Fruit fly (Drosophila melanogaster) whole organism, embryonic: ENCODE results near the gene vvl.
A peak's percentile ranks its signal among the peaks of the same experiment; 100 is the strongest.

Experiments
- BEAF-32 ChIP-seq: fragments of 200-800 bp; sonication (Bioruptor generic); optimal IDR thresholded peaks from 3 replicates; lab custom pipeline; 2017; ENCODE audit warnings: missing biosample characterization, missing genetic modification characterization, mild to moderate bottlenecking, moderate library complexity, missing genetic modification reagents
- CG11504 ChIP-seq: fragments of 200-800 bp; sonication (Bioruptor generic); optimal IDR thresholded peaks from 3 replicates; lab custom pipeline; 2019; ENCODE audit warnings: missing biosample characterization, mild to moderate bottlenecking, missing genetic modification characterization, moderate library complexity
- CG14860 ChIP-seq: fragments of 200-800 bp; sonication (Bioruptor generic); IDR thresholded peaks from 3 replicates; pipeline ENCODE4 v1.3.6; 2022; ENCODE audit warnings: missing biosample characterization, missing genetic modification characterization; ENCODE audit not compliant: partially characterized antibody
- CG15514 ChIP-seq: fragments of 200-800 bp; sonication (Bioruptor generic); optimal IDR thresholded peaks from 3 replicates; lab custom pipeline; 2017; ENCODE audit warnings: missing biosample characterization, missing genetic modification characterization, mild to moderate bottlenecking, moderate library complexity, missing genetic modification reagents
- CG1647 ChIP-seq: fragments of 200-800 bp; sonication (Bioruptor generic); optimal IDR thresholded peaks from 3 replicates; lab custom pipeline; 2016; ENCODE audit warnings: missing biosample characterization, missing genetic modification characterization
- CG16863 ChIP-seq: fragments of 200-800 bp; sonication (Bioruptor generic); optimal IDR thresholded peaks from 3 replicates; lab custom pipeline; 2016; ENCODE audit warnings: missing biosample characterization, missing genetic modification characterization
- CG1832 ChIP-seq: fragments of 200-800 bp; sonication (Bioruptor generic); optimal IDR thresholded peaks from 2 replicates; lab custom pipeline; 2017; ENCODE audit warnings: missing biosample characterization, mild to moderate bottlenecking, missing genetic modification characterization, inconsistent platforms
- CG2199 ChIP-seq: fragments of 200-800 bp; sonication (Bioruptor generic); IDR thresholded peaks from 3 replicates; pipeline ENCODE4 v1.3.6; 2022; ENCODE audit warnings: missing biosample characterization, missing genetic modification characterization
- CG30403 ChIP-seq: fragments of 200-800 bp; sonication (Bioruptor generic); optimal IDR thresholded peaks from 3 replicates; lab custom pipeline; 2016; ENCODE audit warnings: missing biosample characterization, missing genetic modification characterization
- CG6272 ChIP-seq: fragments of 200-800 bp; sonication (Bioruptor generic); IDR thresholded peaks from 2 replicates; pipeline ENCODE4 v1.3.6; 2022; ENCODE audit warnings: missing biosample characterization, missing genetic modification characterization
- CG6765 ChIP-seq: fragments of 200-800 bp; sonication (Bioruptor generic); optimal IDR thresholded peaks from 3 replicates; lab custom pipeline; 2017; ENCODE audit warnings: missing biosample characterization, mild to moderate bottlenecking, missing genetic modification characterization
- CG6813 ChIP-seq: fragments of 200-800 bp; sonication (Bioruptor generic); optimal IDR thresholded peaks from 2 replicates; lab custom pipeline; 2017; ENCODE audit warnings: missing biosample characterization, missing genetic modification characterization, mild to moderate bottlenecking, moderate library complexity, missing genetic modification reagents
- CoRest ChIP-seq: fragments of 200-800 bp; sonication (Bioruptor generic); optimal IDR thresholded peaks from 3 replicates; lab custom pipeline; 2018; ENCODE audit warnings: missing biosample characterization, mild to moderate bottlenecking, missing genetic modification characterization, moderate library complexity
- D ChIP-seq, 2 experiments: fragments of 200-800 bp in 1 of 2; fragments of >200 bp in 1 of 2; sonication (Bioruptor generic) in 1 of 2; optimal IDR thresholded peaks; 2 replicates in 1 of 2; 3 replicates in 1 of 2; lab custom pipeline; 2017; ENCODE audit warnings: mild to moderate bottlenecking in 1 of 2, missing biosample characterization in 1 of 2, missing genetic modification characterization in 1 of 2, missing genetic modification reagents in 1 of 2
- Dip3 ChIP-seq: fragments of 200-800 bp; sonication (Bioruptor generic); optimal IDR thresholded peaks from 3 replicates; lab custom pipeline; 2016; ENCODE audit warnings: missing biosample characterization, missing genetic modification characterization
- Fer3 ChIP-seq: fragments of 200-800 bp; sonication (Bioruptor generic); optimal IDR thresholded peaks from 2 replicates; lab custom pipeline; 2018; ENCODE audit warnings: missing biosample characterization, mild to moderate bottlenecking, missing genetic modification characterization, moderate library complexity
- H15 ChIP-seq: fragments of 200-800 bp; sonication (Bioruptor generic); IDR thresholded peaks from 3 replicates; pipeline ENCODE4 v1.3.6; 2022; ENCODE audit warnings: missing biosample characterization, missing genetic modification characterization
- HHEX ChIP-seq: fragments of 200-800 bp; sonication (Bioruptor generic); optimal IDR thresholded peaks from 3 replicates; lab custom pipeline; 2017; ENCODE audit warnings: missing biosample characterization, mild to moderate bottlenecking, missing genetic modification characterization, missing genetic modification reagents
- Hey ChIP-seq: fragments of 200-800 bp; sonication (Bioruptor generic); optimal IDR thresholded peaks from 3 replicates; lab custom pipeline; 2018; ENCODE audit warnings: missing biosample characterization, mild to moderate bottlenecking, missing genetic modification characterization
- HmgD ChIP-seq: fragments of 200-800 bp; sonication (Bioruptor generic); optimal IDR thresholded peaks from 3 replicates; lab custom pipeline; 2016; ENCODE audit warnings: missing biosample characterization, missing genetic modification characterization
- Hsf ChIP-seq: fragments of 200-800 bp; sonication (Bioruptor generic); optimal IDR thresholded peaks from 3 replicates; lab custom pipeline; 2016; ENCODE audit warnings: missing biosample characterization, missing genetic modification characterization
- Lhr ChIP-seq: fragments of 200-800 bp; sonication (Bioruptor generic); optimal IDR thresholded peaks from 3 replicates; lab custom pipeline; 2017; ENCODE audit warnings: mild to moderate bottlenecking, missing biosample characterization, missing genetic modification reagents, missing genetic modification characterization
- Mad ChIP-seq: fragments of 200-800 bp; sonication (Bioruptor generic); optimal IDR thresholded peaks from 2 replicates; lab custom pipeline; 2016; ENCODE audit warnings: missing biosample characterization, missing genetic modification characterization
- NK7.1 ChIP-seq: fragments of 200-800 bp; sonication (Bioruptor generic); optimal IDR thresholded peaks from 3 replicates; lab custom pipeline; 2016; ENCODE audit warnings: missing biosample characterization, missing genetic modification characterization
- Tbp ChIP-seq: fragments of >200 bp; optimal IDR thresholded peaks from 2 replicates; lab custom pipeline; 2018; ENCODE audit warnings: missing biosample characterization, missing genetic modification characterization
- Usf ChIP-seq: fragments of 200-800 bp; sonication (Bioruptor generic); optimal IDR thresholded peaks from 2 replicates; lab custom pipeline; 2017; ENCODE audit warnings: missing genotype, missing biosample characterization, missing genetic modification characterization
- Xbp1 ChIP-seq: fragments of 200-800 bp; sonication (Bioruptor generic); optimal IDR thresholded peaks from 3 replicates; lab custom pipeline; 2016; ENCODE audit warnings: missing biosample characterization, mild to moderate bottlenecking, missing genetic modification characterization
- YL-1 ChIP-seq: fragments of 200-800 bp; sonication (Bioruptor generic); optimal IDR thresholded peaks from 3 replicates; lab custom pipeline; 2017; ENCODE audit warnings: missing biosample characterization, mild to moderate bottlenecking, missing genetic modification characterization
- ac ChIP-seq: fragments of 200-800 bp; sonication (Bioruptor generic); optimal IDR thresholded peaks from 3 replicates; lab custom pipeline; 2017; ENCODE audit warnings: missing biosample characterization, mild to moderate bottlenecking, missing genetic modification characterization
- amos ChIP-seq: fragments of 200-800 bp; sonication (Bioruptor generic); IDR thresholded peaks from 2 replicates; pipeline ENCODE4 v1.3.6; 2022; ENCODE audit warnings: missing biosample characterization, missing genetic modification characterization; ENCODE audit not compliant: partially characterized antibody
- ci ChIP-seq: fragments of 200-800 bp; sonication (Bioruptor generic); IDR thresholded peaks from 3 replicates; pipeline ENCODE4 v1.3.6; 2022; ENCODE audit warnings: missing biosample characterization, missing genetic modification characterization
- corto ChIP-seq: fragments of 200-800 bp; sonication (Bioruptor generic); optimal IDR thresholded peaks from 2 replicates; lab custom pipeline; 2016; ENCODE audit warnings: missing biosample characterization, mild to moderate bottlenecking, missing genetic modification characterization, moderate library complexity
- eve ChIP-seq, 2 experiments: fragments of >200 bp; optimal IDR thresholded peaks; 2 replicates each; lab custom pipeline; 2017; ENCODE audit warnings: missing biosample characterization in 2 of 2, missing genetic modification characterization in 2 of 2
- fd3F ChIP-seq: fragments of 200-800 bp; sonication (Bioruptor generic); optimal IDR thresholded peaks from 2 replicates; lab custom pipeline; 2018; ENCODE audit warnings: missing biosample characterization, mild to moderate bottlenecking, missing genetic modification characterization, moderate library complexity
- fru ChIP-seq: fragments of >200 bp; optimal IDR thresholded peaks from 2 replicates; lab custom pipeline; 2017
- fu2 ChIP-seq: fragments of 200-800 bp; sonication (Bioruptor generic); optimal IDR thresholded peaks from 2 replicates; lab custom pipeline; 2016; ENCODE audit warnings: missing biosample characterization, missing genetic modification characterization
- gem ChIP-seq: fragments of 200-800 bp; sonication (Bioruptor generic); optimal IDR thresholded peaks from 2 replicates; lab custom pipeline; 2019; ENCODE audit warnings: missing biosample characterization, mild to moderate bottlenecking, missing genetic modification characterization, moderate library complexity
- hbn ChIP-seq: fragments of 200-800 bp; sonication (Bioruptor generic); IDR thresholded peaks from 2 replicates; pipeline ENCODE4 v1.3.6; 2022; ENCODE audit warnings: missing biosample characterization, missing genetic modification characterization; ENCODE audit not compliant: partially characterized antibody
- kah ChIP-seq: fragments of 200-800 bp; sonication (Bioruptor generic); optimal IDR thresholded peaks from 2 replicates; lab custom pipeline; 2018; ENCODE audit warnings: missing biosample characterization, mild to moderate bottlenecking, missing genetic modification characterization
- klu ChIP-seq: fragments of 200-800 bp; sonication (Bioruptor generic); IDR thresholded peaks from 2 replicates; pipeline ENCODE4 v1.3.6; 2022; ENCODE audit warnings: missing biosample characterization, missing genetic modification characterization
- onecut ChIP-seq: fragments of 200-800 bp; sonication (Bioruptor generic); IDR thresholded peaks from 2 replicates; pipeline ENCODE4 v1.3.6; 2022; ENCODE audit warnings: missing biosample characterization, missing genetic modification characterization
- ranshi ChIP-seq: fragments of 200-800 bp; sonication (Bioruptor generic); IDR thresholded peaks from 2 replicates; pipeline ENCODE4 v1.3.6; 2022; ENCODE audit warnings: missing biosample characterization, missing genetic modification characterization
- sens ChIP-seq: fragments of 200-800 bp; sonication (Bioruptor generic); peaks from one replicate; lab custom pipeline; 2016; ENCODE audit warnings: missing biosample characterization, missing genetic modification characterization
- slbo ChIP-seq: fragments of 200-800 bp; sonication (Bioruptor generic); IDR thresholded peaks from 2 replicates; pipeline ENCODE4 v1.3.6; 2022; ENCODE audit warnings: missing biosample characterization, missing genetic modification characterization
- tll ChIP-seq, 2 experiments: fragments of 200-800 bp in 1 of 2; fragments of >200 bp in 1 of 2; sonication (Bioruptor generic) in 1 of 2; optimal IDR thresholded peaks; 2 replicates each; lab custom pipeline; 2017 to 2019; ENCODE audit warnings: missing biosample characterization in 2 of 2, missing genetic modification characterization in 2 of 2, mild to moderate bottlenecking in 1 of 2, moderate library complexity in 1 of 2
- usp ChIP-seq: fragments of >200 bp; optimal IDR thresholded peaks from 2 replicates; lab custom pipeline; 2017; ENCODE audit warnings: missing biosample characterization, missing genetic modification characterization
- wdn ChIP-seq: fragments of 200-800 bp; sonication (Bioruptor generic); IDR thresholded peaks from 2 replicates; pipeline ENCODE4 v1.3.6; 2022; ENCODE audit warnings: missing biosample characterization, missing genetic modification characterization
- wek ChIP-seq: fragments of 200-800 bp; sonication (Bioruptor generic); optimal IDR thresholded peaks from 3 replicates; lab custom pipeline; 2018; ENCODE audit warnings: missing biosample characterization, mild to moderate bottlenecking, missing genetic modification characterization, moderate library complexity
- zf30C ChIP-seq: fragments of 200-800 bp; sonication (Bioruptor generic); optimal IDR thresholded peaks from 3 replicates; lab custom pipeline; 2018; ENCODE audit warnings: missing biosample characterization, mild to moderate bottlenecking, missing genetic modification characterization

vvl gene

DNA sequence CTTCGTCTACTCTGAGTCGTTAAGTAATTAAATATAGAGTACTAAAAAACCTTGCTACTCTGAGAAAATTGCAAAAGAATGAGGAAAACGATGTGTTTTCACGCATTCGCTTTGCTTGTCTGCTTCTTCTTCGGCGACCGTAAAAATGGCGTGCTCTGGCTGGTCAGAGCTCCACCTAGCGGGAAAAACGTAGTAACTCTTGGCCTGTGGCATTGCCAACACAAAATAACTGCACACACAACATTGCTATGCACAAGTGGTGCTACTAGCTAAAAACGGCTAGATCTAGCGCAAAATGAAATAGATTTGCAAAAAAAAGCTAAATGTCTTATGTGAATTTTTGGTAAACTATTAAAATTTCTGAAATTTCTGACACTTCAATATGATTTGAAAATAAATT lies 42.8 kb upstream of the vvl start (continued):
- TF ChIP-seq CG15514 (GFP tag; lab: Kevin White, UChicago) (peak; percentile 42), ranshi (GFP tag; lab: Robert Waterston, UW) (peak; percentile 60), CG1832 (GFP tag; lab: Kevin White, UChicago) (no peak), Usf (no peak), wek (GFP tag; lab: Kevin White, UChicago) (no peak), fru (lab: Kevin White, UChicago) (no peak), zf30C (GFP tag; lab: Kevin White, UChicago) (no peak), klu (GFP tag; lab: Robert Waterston, UW) (peak; percentile 20; the same call in 1 of the 2 replicates), CG30403 (peak; percentile 55), corto (GFP tag; lab: Kevin White, UChicago) (no peak), HHEX (GFP tag; lab: Kevin White, UChicago) (peak; percentile 28), Dip3 (peak; percentile 8), CG1647 (no peak), CoRest (tag; lab: Kevin White, UChicago) (peak; percentile 56), CG14860 (GFP tag; lab: Robert Waterston, UW) (no peak), CG6272 (peak; percentile 55; the same call in 1 of the 2 replicates), ci (peak; percentile 84), Mad (GFP tag; lab: Kevin White, UChicago) (peak; percentile 44), Hsf (GFP tag; lab: Kevin White, UChicago) (peak; percentile 55), slbo (peak; percentile 85), Lhr (GFP tag; lab: Kevin White, UChicago) (peak; percentile 55), onecut (GFP tag; lab: Robert Waterston, UW) (peak; percentile 46), sens (GFP tag; lab: Kevin White, UChicago) (peak; percentile 84), fu2 (GFP tag; lab: Kevin White, UChicago) (peak; percentile 42), Tbp (no peak), amos (GFP tag; lab: Robert Waterston, UW) (peak; percentile 50; the same call in 1 of the 2 replicates), ac (no peak), tll (GFP tag; optimal IDR thresholded peaks at IDR 0.05; lab: Kevin White, UChicago) (no peak), D (optimal IDR thresholded peaks at IDR 0.05; lab: Kevin White, UChicago) (no peak), D (GFP tag; optimal IDR thresholded peaks at IDR 0.05; lab: Kevin White, UChicago) (no peak), kah (GFP tag; lab: Kevin White, UChicago) (peak; percentile 19), HmgD (GFP tag; lab: Kevin White, UChicago) (peak; percentile 20), H15 (0 out of 3 replicates have a peak, but pooled peaks have one; percentile 34), fd3F (GFP tag; lab: Kevin White, UChicago) (peak; percentile 16), Hey (tag; lab: Kevin White, UChicago) (no peak), Xbp1 (peak; percentile 66), gem (tag; lab: Kevin White, UChicago) (peak; percentile 65), eve (GFP tag; optimal IDR thresholded peaks at IDR 0.05; lab: Kevin White, UChicago) (no peak), wdn (GFP tag; lab: Robert Waterston, UW) (no peak), CG11504 (tag; lab: Kevin White, UChicago) (peak; percentile 61), CG16863 (GFP tag; lab: Kevin White, UChicago) (no peak), NK7.1 (GFP tag; lab: Kevin White, UChicago) (no peak), Fer3 (peak; percentile 9), BEAF-32 (GFP tag; lab: Kevin White, UChicago) (peak; percentile 58), CG6765 (GFP tag; lab: Kevin White, UChicago) (no peak), CG6813 (GFP tag; lab: Kevin White, UChicago) (peak; percentile 21), CG2199 (GFP tag; lab: Robert Waterston, UW) (peak; percentile 80; the same call in 2 of the 3 replicates), usp (GFP tag; lab: Kevin White, UChicago) (no peak), hbn (GFP tag; lab: Robert Waterston, UW) (0 out of 2 replicates have a peak, but pooled peaks have one; percentile 19), YL-1 (GFP tag; lab: Kevin White, UChicago) (peak; percentile 97)
